Fruit fly (Drosophila melanogaster) whole organism, embryonic: Measurements from ENCODE around the gene IleRS-m.

Source experiments
- Awh ChIP-seq: fragments of 200-800 bp; sonication (Bioruptor generic); IDR thresholded peaks from 2 replicates; pipeline ENCODE4, ENCODE4 v1.3.6; 2022; ENCODE audit warnings: missing biosample characterization, missing genetic modification characterization
- CG10366 ChIP-seq: fragments of 200-800 bp; sonication (Bioruptor generic); IDR thresholded peaks from 2 replicates; pipeline ENCODE4 v1.3.6; 2022; ENCODE audit warnings: missing biosample characterization, missing genetic modification characterization
- CG10543 ChIP-seq: fragments of 200-800 bp; sonication (Bioruptor generic); optimal IDR thresholded peaks from 3 replicates; lab custom pipeline; 2017; ENCODE audit warnings: missing biosample characterization, mild to moderate bottlenecking, missing genetic modification characterization, moderate library complexity
- CG10654 ChIP-seq: fragments of 200-800 bp; sonication (Bioruptor generic); optimal IDR thresholded peaks from 2 replicates; lab custom pipeline; 2016; ENCODE audit warnings: missing biosample characterization, missing genetic modification characterization
- CG10959 ChIP-seq: fragments of 200-800 bp; sonication (Bioruptor generic); IDR thresholded peaks from 2 replicates; pipeline ENCODE4 v1.3.6; 2022; ENCODE audit warnings: missing biosample characterization, missing genetic modification characterization
- CG18476 ChIP-seq: fragments of 200-800 bp; sonication (Bioruptor generic); optimal IDR thresholded peaks from 2 replicates; lab custom pipeline; 2016; ENCODE audit warnings: missing biosample characterization, mild to moderate bottlenecking, missing genetic modification characterization
- CG2875 ChIP-seq: fragments of 200-800 bp; sonication (Bioruptor generic); optimal IDR thresholded peaks from 2 replicates; lab custom pipeline; 2017; ENCODE audit warnings: missing biosample characterization, mild to moderate bottlenecking, missing genetic modification characterization, missing genetic modification reagents
- CG33213 ChIP-seq: fragments of 200-800 bp; sonication (Bioruptor generic); optimal IDR thresholded peaks from 3 replicates; lab custom pipeline; 2016; ENCODE audit warnings: missing biosample characterization, missing genetic modification characterization
- CG7839 ChIP-seq: fragments of 200-800 bp; sonication (Bioruptor generic); optimal IDR thresholded peaks from 3 replicates; lab custom pipeline; 2018; ENCODE audit warnings: missing biosample characterization, mild to moderate bottlenecking, missing genetic modification characterization, moderate library complexity
- Dek ChIP-seq: fragments of 200-800 bp; sonication (Bioruptor generic); optimal IDR thresholded peaks from 3 replicates; lab custom pipeline; 2019; ENCODE audit warnings: missing biosample characterization, mild to moderate bottlenecking, missing genetic modification characterization, moderate library complexity
- Fer3 ChIP-seq: fragments of 200-800 bp; sonication (Bioruptor generic); optimal IDR thresholded peaks from 2 replicates; lab custom pipeline; 2018; ENCODE audit warnings: missing biosample characterization, mild to moderate bottlenecking, missing genetic modification characterization, moderate library complexity
- HHEX ChIP-seq: fragments of 200-800 bp; sonication (Bioruptor generic); optimal IDR thresholded peaks from 3 replicates; lab custom pipeline; 2017; ENCODE audit warnings: missing biosample characterization, mild to moderate bottlenecking, missing genetic modification characterization, missing genetic modification reagents
- Hand ChIP-seq: fragments of 200-800 bp; sonication (Bioruptor generic); optimal IDR thresholded peaks from 2 replicates; lab custom pipeline; 2017; ENCODE audit warnings: mild to moderate bottlenecking, missing biosample characterization, missing genetic modification reagents, missing genetic modification characterization
- Kr ChIP-seq: fragments of 200-800 bp; sonication (Bioruptor generic); optimal IDR thresholded peaks from 2 replicates; lab custom pipeline; 2017; ENCODE audit warnings: missing biosample characterization, mild to moderate bottlenecking, missing genetic modification characterization
- Lim3 ChIP-seq: fragments of 200-800 bp; sonication (Bioruptor generic); IDR thresholded peaks from 2 replicates; pipeline ENCODE4 v1.3.6; 2022; ENCODE audit warnings: missing biosample characterization, missing genetic modification characterization
- NC2α ChIP-seq: fragments of 200-800 bp; sonication (Bioruptor generic); optimal IDR thresholded peaks from 2 replicates; lab custom pipeline; 2016; ENCODE audit warnings: missing biosample characterization, missing genetic modification characterization
- NFAT ChIP-seq: fragments of 200-800 bp; sonication (Bioruptor generic); IDR thresholded peaks from 2 replicates; pipeline ENCODE4 v1.3.6; 2022; ENCODE audit warnings: missing biosample characterization, missing genetic modification characterization
- Nf-YB ChIP-seq: fragments of 200-800 bp; sonication (Bioruptor generic); optimal IDR thresholded peaks from 3 replicates; lab custom pipeline; 2019; ENCODE audit warnings: missing biosample characterization, mild to moderate bottlenecking, missing genetic modification characterization, moderate library complexity
- Oli ChIP-seq: fragments of 200-800 bp; sonication (Bioruptor generic); optimal IDR thresholded peaks from 2 replicates; lab custom pipeline; 2018; ENCODE audit warnings: missing biosample characterization, mild to moderate bottlenecking, missing genetic modification characterization, moderate library complexity
- Side ChIP-seq: fragments of 200-800 bp; sonication (Bioruptor generic); optimal IDR thresholded peaks from 2 replicates; lab custom pipeline; 2016; ENCODE audit warnings: missing biosample characterization, missing genetic modification characterization
- Six4 ChIP-seq: fragments of 200-800 bp; sonication (Bioruptor generic); optimal IDR thresholded peaks from 2 replicates; lab custom pipeline; 2016; ENCODE audit warnings: missing biosample characterization, missing genetic modification characterization
- Spps ChIP-seq: fragments of 200-800 bp; sonication (Bioruptor generic); optimal IDR thresholded peaks from 2 replicates; lab custom pipeline; 2018; ENCODE audit warnings: missing biosample characterization, mild to moderate bottlenecking, missing genetic modification characterization
- Trl ChIP-seq, 3 experiments: fragments of >200 bp in 2 of 3; fragments of 200-800 bp in 1 of 3; sonication (Bioruptor generic) in 1 of 3; optimal IDR thresholded peaks; 2 replicates in 1 of 3; 3 replicates in 2 of 3; lab custom pipeline; 2016 to 2017; ENCODE audit warnings: missing biosample characterization in 1 of 3, missing genetic modification characterization in 1 of 3
- Xrp1 ChIP-seq: fragments of 200-800 bp; sonication (Bioruptor generic); IDR thresholded peaks from 2 replicates; pipeline ENCODE4 v1.3.6; 2022; ENCODE audit warnings: missing biosample characterization, missing genetic modification characterization
- YL-1 ChIP-seq: fragments of 200-800 bp; sonication (Bioruptor generic); optimal IDR thresholded peaks from 3 replicates; lab custom pipeline; 2017; ENCODE audit warnings: missing biosample characterization, mild to moderate bottlenecking, missing genetic modification characterization
- ato ChIP-seq: fragments of 200-800 bp; sonication (Bioruptor generic); IDR thresholded peaks from 2 replicates; pipeline ENCODE4 v1.3.6; 2022; ENCODE audit warnings: missing biosample characterization, missing genetic modification characterization; ENCODE audit not compliant: partially characterized antibody
- bcd ChIP-seq: fragments of 200-800 bp; sonication (Bioruptor generic); optimal IDR thresholded peaks from 2 replicates; lab custom pipeline; 2017; ENCODE audit warnings: missing biosample characterization, mild to moderate bottlenecking, missing genetic modification characterization
- cg ChIP-seq: fragments of 200-800 bp; sonication (Bioruptor generic); optimal IDR thresholded peaks from 3 replicates; lab custom pipeline; 2019; ENCODE audit warnings: missing biosample characterization, mild to moderate bottlenecking, missing genetic modification characterization, moderate library complexity
- danr ChIP-seq: fragments of 200-800 bp; sonication (Bioruptor generic); IDR thresholded peaks from 2 replicates; pipeline ENCODE4 v1.3.6; 2022; ENCODE audit warnings: missing biosample characterization, missing genetic modification characterization
- emc ChIP-seq: fragments of 200-800 bp; sonication (Bioruptor generic); optimal IDR thresholded peaks from 2 replicates; lab custom pipeline; 2016; ENCODE audit warnings: missing biosample characterization, missing genetic modification characterization
- esg ChIP-seq: fragments of 200-800 bp; sonication (Bioruptor generic); conservative IDR thresholded peaks from 2 replicates; pipeline ENCODE4 v1.3.6; 2022; ENCODE audit warnings: missing biosample characterization, missing genetic modification characterization
- fd102C ChIP-seq: fragments of 200-800 bp; sonication (Bioruptor generic); optimal IDR thresholded peaks from 2 replicates; lab custom pipeline; 2018; ENCODE audit warnings: missing biosample characterization, mild to moderate bottlenecking, missing genetic modification characterization, moderate library complexity
- fru ChIP-seq: fragments of >200 bp; optimal IDR thresholded peaks from 2 replicates; lab custom pipeline; 2017
- ftz-f1 ChIP-seq: fragments of 200-800 bp; sonication (Bioruptor generic); optimal IDR thresholded peaks from 2 replicates; lab custom pipeline; 2016; ENCODE audit warnings: missing biosample characterization, missing genetic modification characterization
- gce ChIP-seq: fragments of 200-800 bp; sonication (Bioruptor generic); IDR thresholded peaks from 3 replicates; pipeline ENCODE4 v1.3.6; 2022; ENCODE audit warnings: missing biosample characterization, missing genetic modification characterization
- gsb-n ChIP-seq: fragments of 200-800 bp; sonication (Bioruptor generic); optimal IDR thresholded peaks from 3 replicates; lab custom pipeline; 2018; ENCODE audit warnings: missing biosample characterization, mild to moderate bottlenecking, missing genetic modification characterization
- gt ChIP-seq: fragments of 200-800 bp; sonication (Bioruptor generic); IDR thresholded peaks from 2 replicates; pipeline ENCODE4 v1.3.6; 2022; ENCODE audit warnings: missing biosample characterization, missing genetic modification characterization
- jumu ChIP-seq: fragments of 200-800 bp; sonication (Bioruptor generic); optimal IDR thresholded peaks from 3 replicates; lab custom pipeline; 2016; ENCODE audit warnings: missing biosample characterization, missing genetic modification characterization
- knrl ChIP-seq: fragments of 200-800 bp; sonication (Bioruptor generic); IDR thresholded peaks from 3 replicates; pipeline ENCODE4 v1.3.6; 2022; ENCODE audit warnings: missing biosample characterization, missing genetic modification characterization; ENCODE audit not compliant: partially characterized antibody
- nerfin-1 ChIP-seq: fragments of 200-800 bp; sonication (Bioruptor generic); optimal IDR thresholded peaks from 3 replicates; lab custom pipeline; 2019; ENCODE audit warnings: missing biosample characterization, mild to moderate bottlenecking, missing genetic modification characterization, moderate library complexity
- otp ChIP-seq: fragments of 200-800 bp; sonication (Bioruptor generic); IDR thresholded peaks from 3 replicates; pipeline ENCODE4, ENCODE4 v1.3.6; 2022; ENCODE audit warnings: missing biosample characterization, missing genetic modification characterization
- pita ChIP-seq: fragments of 200-800 bp; sonication (Bioruptor generic); optimal IDR thresholded peaks from 2 replicates; lab custom pipeline; 2017; ENCODE audit warnings: missing biosample characterization, mild to moderate bottlenecking, missing genetic modification characterization
- pum ChIP-seq: fragments of 200-800 bp; sonication (Bioruptor generic); optimal IDR thresholded peaks from 2 replicates; lab custom pipeline; 2016; ENCODE audit warnings: missing biosample characterization, missing genetic modification characterization
- salm ChIP-seq: fragments of 200-800 bp; sonication (Bioruptor generic); optimal IDR thresholded peaks from 2 replicates; lab custom pipeline; 2018; ENCODE audit warnings: missing biosample characterization, mild to moderate bottlenecking, missing genetic modification characterization
- sisA ChIP-seq: fragments of 200-800 bp; sonication (Bioruptor generic); IDR thresholded peaks from 2 replicates; pipeline ENCODE4 v1.3.6; 2022; ENCODE audit warnings: missing biosample characterization, missing genetic modification characterization
- slou ChIP-seq: fragments of 200-800 bp; sonication (Bioruptor generic); optimal IDR thresholded peaks from 3 replicates; lab custom pipeline; 2016; ENCODE audit warnings: missing biosample characterization, missing genetic modification characterization
- sqz ChIP-seq: fragments of 200-800 bp; sonication (Bioruptor generic); optimal IDR thresholded peaks from 3 replicates; lab custom pipeline; 2018; ENCODE audit warnings: missing biosample characterization, mild to moderate bottlenecking, missing genetic modification characterization
- tna ChIP-seq: fragments of 200-800 bp; sonication (Bioruptor generic); IDR thresholded peaks from 2 replicates; pipeline ENCODE4 v1.3.6; 2022; ENCODE audit warnings: missing biosample characterization, missing genetic modification characterization; ENCODE audit not compliant: partially characterized antibody
- toy ChIP-seq: fragments of 200-800 bp; sonication (Bioruptor generic); IDR thresholded peaks from 2 replicates; pipeline ENCODE4 v1.3.6; 2022; ENCODE audit warnings: missing biosample characterization, missing genetic modification characterization
- z ChIP-seq: fragments of 200-800 bp; sonication (Bioruptor generic); IDR thresholded peaks from 3 replicates; pipeline ENCODE4 v1.3.6; 2022; ENCODE audit warnings: missing biosample characterization, missing genetic modification characterization
- zf30C ChIP-seq: fragments of 200-800 bp; sonication (Bioruptor generic); optimal IDR thresholded peaks from 3 replicates; lab custom pipeline; 2018; ENCODE audit warnings: missing biosample characterization, mild to moderate bottlenecking, missing genetic modification characterization

The IleRS-m gene

dm6 chr3L:16087323-16087816, 12.7 kb upstream of the IleRS-m start, which contains the start of gene Tasp1 (continued):
- TF ChIP-seq Fer3 (tag; lab: Kevin White, UChicago) (no peak), CG10366 (GFP tag; lab: Robert Waterston, UW) (peak; percentile 38; the same call in 1 of the 2 replicates), z (GFP tag; lab: Robert Waterston, UW) (no peak), NFAT (GFP tag; lab: Robert Waterston, UW) (no peak; the same call in 1 of the 2 replicates), sqz (GFP tag; lab: Kevin White, UChicago) (no peak), Nf-YB (GFP tag; lab: Kevin White, UChicago) (peak; percentile 25), bcd (GFP tag; lab: Kevin White, UChicago) (peak; percentile 54), toy (no peak), danr (GFP tag; lab: Robert Waterston, UW) (no peak), Lim3 (no peak), nerfin-1 (tag; lab: Kevin White, UChicago) (no peak), knrl (GFP tag; lab: Robert Waterston, UW) (no peak; the same call in 2 of the 3 replicates), CG10654 (GFP tag; lab: Kevin White, UChicago) (peak; percentile 19), Side (peak; percentile 22), pum (GFP tag; lab: Kevin White, UChicago) (no peak), zf30C (GFP tag; lab: Kevin White, UChicago) (peak; percentile 96), jumu (GFP tag; lab: Kevin White, UChicago) (no peak), CG33213 (GFP tag; lab: Kevin White, UChicago) (no peak), Kr (GFP tag; lab: Kevin White, UChicago) (no peak), ato (GFP tag; lab: Robert Waterston, UW) (peak; percentile 8; the same call in 1 of the 2 replicates), salm (tag; lab: Kevin White, UChicago) (peak; percentile 39), Awh (no peak), gsb-n (tag; lab: Kevin White, UChicago) (no peak), fd102C (no peak), cg (GFP tag; lab: Kevin White, UChicago) (no peak), sisA (GFP tag; lab: Robert Waterston, UW) (no peak), Oli (tag; lab: Kevin White, UChicago) (peak; percentile 42), pita (GFP tag; lab: Kevin White, UChicago) (no peak), esg (peak; percentile 67), CG10959 (GFP tag; lab: Robert Waterston, UW) (0 out of 2 replicates have a peak, but pooled peaks have one; percentile 6), Spps (tag; lab: Kevin White, UChicago) (peak; percentile 16), Hand (GFP tag; lab: Kevin White, UChicago) (no peak), YL-1 (peak; percentile 48), NC2α (GFP tag; lab: Kevin White, UChicago) (no peak), HHEX (GFP tag; lab: Kevin White, UChicago) (peak; percentile 5), gt (GFP tag; lab: Robert Waterston, UW) (no peak), CG10543 (GFP tag; lab: Kevin White, UChicago) (no peak), CG18476 (peak; percentile 35), gce (GFP tag; lab: Robert Waterston, UW) (peak; percentile 50; the same call in 1 of the 3 replicates), emc (GFP tag; lab: Kevin White, UChicago) (no peak), Trl (optimal IDR thresholded peaks at IDR 0.05; lab: Kevin White, UChicago) (no peak), Trl (GFP tag; optimal IDR thresholded peaks at IDR 0.05; lab: Kevin White, UChicago) (no peak), slou (no peak), tna (no peak), otp (no peak), ftz-f1 (GFP tag; lab: Kevin White, UChicago) (no peak), CG2875 (GFP tag; lab: Kevin White, UChicago) (no peak), Six4 (GFP tag; lab: Kevin White, UChicago) (peak; percentile 41), CG7839 (peak; percentile 80), fru (lab: Kevin White, UChicago) (no peak), Dek (peak; percentile 81), Xrp1 (GFP tag; lab: Robert Waterston, UW) (peak; percentile 79)
